Worm (Caenorhabditis elegans) whole organism, L3 larva: ENCODE results near the gene srx-131.

Experiments
- ceh-16 ChIP-seq: sonication (generic microtip); optimal IDR thresholded peaks from 2 replicates; lab custom pipeline; 2017; ENCODE audit warnings: missing biosample characterization, missing genetic modification characterization
- tbx-2 ChIP-seq: sonication (generic microtip); optimal IDR thresholded peaks from 2 replicates; lab custom pipeline; 2016; ENCODE audit warnings: mild to moderate bottlenecking, missing genetic modification characterization, missing compliant biosample characterization

DNA sequence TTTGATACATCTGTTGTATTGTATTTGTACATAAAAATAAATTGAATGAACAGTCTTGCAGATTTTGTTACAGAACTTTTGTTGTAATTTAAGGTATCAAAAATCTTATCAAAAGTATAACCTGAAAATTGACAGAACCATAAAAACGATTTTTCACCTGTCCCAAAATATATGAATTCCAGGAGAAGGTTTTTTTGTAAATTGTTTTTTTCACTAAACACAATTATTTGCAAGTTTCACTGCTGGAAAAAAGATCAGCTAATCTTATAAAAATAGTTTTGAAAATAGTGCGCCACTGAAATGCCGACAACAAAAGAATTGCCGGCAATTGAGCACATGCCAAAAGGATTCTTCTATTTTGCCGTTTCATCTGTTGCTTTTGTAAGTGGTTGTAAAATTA lies 2.1 kb upstream of the srx-131 start, which contains the start of gene srx-130:
- TF ChIP-seq tbx-2, result no peak
- TF ChIP-seq ceh-16 (tag; lab: Kevin White, UChicago), result no peak
